Worm (Caenorhabditis elegans) whole organism, L2 larva: ENCODE data around the gene clec-222.

Experiments used
- C34F6.9 ChIP-seq: fragments of 150-350 bp; optimal IDR thresholded peaks from 2 replicates; lab custom pipeline; 2014; ENCODE audit warnings: missing biosample characterization, missing genetic modification characterization
- F13H6.1 ChIP-seq: sonication (generic microtip); optimal IDR thresholded peaks from 2 replicates; lab custom pipeline; 2016; ENCODE audit warnings: missing genetic modification characterization, missing compliant biosample characterization
- R02D3.7 ChIP-seq: fragments of 150-350 bp; optimal IDR thresholded peaks from 2 replicates; lab custom pipeline; 2014; ENCODE audit warnings: missing biosample characterization, missing genetic modification characterization
- Y55F3AM.14 ChIP-seq: fragments of 200-800 bp; sonication (Bioruptor generic); optimal IDR thresholded peaks from 2 replicates; lab custom pipeline; 2018; ENCODE audit warnings: mild to moderate bottlenecking, missing genetic modification characterization, missing compliant biosample characterization
- ZK546.5 ChIP-seq: sonication (generic microtip); optimal IDR thresholded peaks from 2 replicates; lab custom pipeline; 2017; ENCODE audit warnings: missing biosample characterization, missing genetic modification characterization
- alr-1 ChIP-seq: fragments of 150-350 bp; optimal IDR thresholded peaks from 2 replicates; lab custom pipeline; 2014; ENCODE audit warnings: missing biosample characterization, missing genetic modification characterization
- aly-2 ChIP-seq: fragments of 150-350 bp; optimal IDR thresholded peaks from 2 replicates; lab custom pipeline; 2014; ENCODE audit warnings: missing biosample characterization, missing genetic modification characterization
- ama-1 ChIP-seq: fragments of 150-350 bp; optimal IDR thresholded peaks from 2 replicates; lab custom pipeline; 2018; ENCODE audit warnings: inconsistent platforms
- blmp-1 ChIP-seq: sonication (generic microtip); optimal IDR thresholded peaks from 2 replicates; lab custom pipeline; 2017; ENCODE audit warnings: missing genetic modification characterization, mild to moderate bottlenecking, missing compliant biosample characterization, antibody characterized with exemption, moderate library complexity; ENCODE audit not compliant: insufficient read depth
- ceh-16 ChIP-seq: fragments of 150-350 bp; optimal IDR thresholded peaks from 2 replicates; lab custom pipeline; 2014; ENCODE audit warnings: missing biosample characterization, missing genetic modification characterization
- ceh-82 ChIP-seq: fragments of 150-350 bp; optimal IDR thresholded peaks from 2 replicates; lab custom pipeline; 2014; ENCODE audit warnings: missing biosample characterization, missing genetic modification characterization
- crh-2 ChIP-seq: sonication (generic microtip); optimal IDR thresholded peaks from 2 replicates; lab custom pipeline; 2017; ENCODE audit warnings: missing biosample characterization, missing genetic modification characterization
- dmd-4 ChIP-seq: sonication (generic microtip); optimal IDR thresholded peaks from 2 replicates; lab custom pipeline; 2017; ENCODE audit warnings: missing biosample characterization, missing genetic modification characterization
- egl-27 ChIP-seq: sonication (generic microtip); optimal IDR thresholded peaks from 3 replicates; lab custom pipeline; 2017; ENCODE audit warnings: missing biosample characterization, missing genetic modification reagents, missing genetic modification characterization
- elt-1 ChIP-seq: fragments of 150-350 bp; optimal IDR thresholded peaks from 2 replicates; lab custom pipeline; 2014; ENCODE audit warnings: missing biosample characterization, missing genetic modification characterization
- elt-3 ChIP-seq: sonication (generic microtip); optimal IDR thresholded peaks from 2 replicates; lab custom pipeline; 2017; ENCODE audit warnings: missing biosample characterization, missing genetic modification characterization
- fos-1 ChIP-seq: fragments of 150-350 bp; optimal IDR thresholded peaks from 2 replicates; lab custom pipeline; 2014; ENCODE audit warnings: missing biosample characterization, missing genetic modification characterization
- gmeb-1 ChIP-seq: fragments of 150-350 bp; optimal IDR thresholded peaks from 2 replicates; lab custom pipeline; 2014; ENCODE audit warnings: missing biosample characterization, missing genetic modification characterization
- lin-11 ChIP-seq: fragments of 150-350 bp; sonication (generic microtip); optimal IDR thresholded peaks from 2 replicates; lab custom pipeline; 2014; ENCODE audit warnings: missing biosample characterization, missing genetic modification characterization, inconsistent platforms, mixed read lengths
- lin-13 ChIP-seq: fragments of 150-350 bp; optimal IDR thresholded peaks from 2 replicates; lab custom pipeline; 2014; ENCODE audit warnings: missing biosample characterization, missing genetic modification reagents, missing genetic modification characterization
- lin-39 ChIP-seq: fragments of 150-350 bp; optimal IDR thresholded peaks from 2 replicates; lab custom pipeline; 2014; ENCODE audit warnings: missing biosample characterization, missing genetic modification reagents, missing genetic modification characterization
- lsy-2 ChIP-seq, 2 experiments: fragments of 150-350 bp in 1 of 2; sonication (generic microtip) in 1 of 2; optimal IDR thresholded peaks; 2 replicates each; lab custom pipeline; 2014 to 2017; ENCODE audit warnings: missing biosample characterization in 2 of 2, missing genetic modification characterization in 2 of 2
- mab-5 ChIP-seq: fragments of 150-350 bp; optimal IDR thresholded peaks from 2 replicates; lab custom pipeline; 2014; ENCODE audit warnings: missing biosample characterization, missing genetic modification characterization
- mbf-1 ChIP-seq: sonication (generic microtip); optimal IDR thresholded peaks from 2 replicates; lab custom pipeline; 2017; ENCODE audit warnings: missing biosample characterization, missing genetic modification characterization
- mdl-1 ChIP-seq, 2 experiments: fragments of 150-350 bp in 1 of 2; sonication (generic microtip) in 1 of 2; optimal IDR thresholded peaks; 2 replicates each; lab custom pipeline; 2017; ENCODE audit warnings: missing biosample characterization in 2 of 2, missing genetic modification characterization in 2 of 2
- nhr-10 ChIP-seq: sonication (generic microtip); optimal IDR thresholded peaks from 2 replicates; lab custom pipeline; 2017; ENCODE audit warnings: missing biosample characterization, missing genetic modification characterization
- nhr-11 ChIP-seq: fragments of 150-350 bp; optimal IDR thresholded peaks from 2 replicates; lab custom pipeline; 2014; ENCODE audit warnings: missing biosample characterization, missing genetic modification characterization
- nhr-12 ChIP-seq: fragments of 150-350 bp; optimal IDR thresholded peaks from 2 replicates; lab custom pipeline; 2014; ENCODE audit warnings: missing biosample characterization, missing genetic modification characterization
- nhr-129 ChIP-seq: fragments of 150-350 bp; optimal IDR thresholded peaks from 2 replicates; lab custom pipeline; 2014; ENCODE audit warnings: missing biosample characterization, missing genetic modification characterization
- nhr-21 ChIP-seq: fragments of 150-350 bp; optimal IDR thresholded peaks from 2 replicates; lab custom pipeline; 2014; ENCODE audit warnings: missing biosample characterization, missing genetic modification characterization
- nhr-23 ChIP-seq: fragments of 150-350 bp; optimal IDR thresholded peaks from 2 replicates; lab custom pipeline; 2014; ENCODE audit warnings: missing biosample characterization, missing genetic modification reagents, missing genetic modification characterization
- nhr-237 ChIP-seq: fragments of 150-350 bp; optimal IDR thresholded peaks from 2 replicates; lab custom pipeline; 2014; ENCODE audit warnings: missing biosample characterization, missing genetic modification characterization
- nhr-25 ChIP-seq: fragments of 150-350 bp; sonication (generic microtip); optimal IDR thresholded peaks from 3 replicates; lab custom pipeline; 2014; ENCODE audit warnings: missing biosample characterization, missing genetic modification characterization
- nhr-6 ChIP-seq: fragments of 150-350 bp; optimal IDR thresholded peaks from 2 replicates; lab custom pipeline; 2014; ENCODE audit warnings: missing biosample characterization, missing genetic modification characterization
- nhr-77 ChIP-seq: fragments of 150-350 bp; optimal IDR thresholded peaks from 2 replicates; lab custom pipeline; 2014; ENCODE audit warnings: missing biosample characterization, missing genetic modification characterization
- peb-1 ChIP-seq: fragments of 150-350 bp; optimal IDR thresholded peaks from 2 replicates; lab custom pipeline; 2014; ENCODE audit warnings: missing biosample characterization, missing genetic modification characterization
- sem-4 ChIP-seq: fragments of 150-350 bp; optimal IDR thresholded peaks from 2 replicates; lab custom pipeline; 2014; ENCODE audit warnings: missing biosample characterization, missing genetic modification reagents, missing genetic modification characterization
- skn-1 ChIP-seq: sonication (generic microtip); optimal IDR thresholded peaks from 2 replicates; lab custom pipeline; 2017; ENCODE audit warnings: missing biosample characterization, missing genetic modification characterization
- sma-3 ChIP-seq: sonication (generic microtip); optimal IDR thresholded peaks from 2 replicates; lab custom pipeline; 2016; ENCODE audit warnings: missing genetic modification reagents, missing genetic modification characterization, missing compliant biosample characterization
- sma-9 ChIP-seq, 2 experiments: fragments of 150-350 bp in 1 of 2; sonication (generic microtip) in 1 of 2; optimal IDR thresholded peaks; 2 replicates each; lab custom pipeline; 2014 to 2016; ENCODE audit warnings: missing genetic modification characterization in 2 of 2, mild to moderate bottlenecking in 1 of 2, missing biosample characterization in 1 of 2, missing compliant biosample characterization in 1 of 2, missing genetic modification reagents in 1 of 2, moderate library complexity in 1 of 2
- snpc-4 ChIP-seq: fragments of 150-350 bp; optimal IDR thresholded peaks from 2 replicates; lab custom pipeline; 2014; ENCODE audit warnings: missing biosample characterization, missing genetic modification characterization
- unc-39 ChIP-seq: fragments of 150-350 bp; optimal IDR thresholded peaks from 2 replicates; lab custom pipeline; 2014; ENCODE audit warnings: missing biosample characterization, missing genetic modification characterization
- unc-55 ChIP-seq: fragments of 150-350 bp; sonication (generic microtip); optimal IDR thresholded peaks from 3 replicates; lab custom pipeline; 2014; ENCODE audit warnings: missing biosample characterization, missing genetic modification reagents, missing genetic modification characterization
- unc-62 ChIP-seq: fragments of 150-350 bp; optimal IDR thresholded peaks from 2 replicates; lab custom pipeline; 2014; ENCODE audit warnings: missing biosample characterization, missing genetic modification reagents, missing genetic modification characterization
- zag-1 ChIP-seq: fragments of 150-350 bp; optimal IDR thresholded peaks from 2 replicates; lab custom pipeline; 2014; ENCODE audit warnings: missing biosample characterization, missing genetic modification characterization
- ztf-1 ChIP-seq: fragments of 200-800 bp; sonication (Bioruptor generic); conservative IDR thresholded peaks from 2 replicates; pipeline ENCODE4 v1.3.6; 2022; ENCODE audit warnings: missing genetic modification characterization, missing compliant biosample characterization
- ztf-11 ChIP-seq: sonication (generic microtip); optimal IDR thresholded peaks from 2 replicates; lab custom pipeline; 2017; ENCODE audit warnings: missing biosample characterization, missing genetic modification characterization
- ztf-4 ChIP-seq: fragments of 150-350 bp; optimal IDR thresholded peaks from 2 replicates; lab custom pipeline; 2014; ENCODE audit warnings: missing biosample characterization, missing genetic modification characterization

clec-222 gene

DNA sequence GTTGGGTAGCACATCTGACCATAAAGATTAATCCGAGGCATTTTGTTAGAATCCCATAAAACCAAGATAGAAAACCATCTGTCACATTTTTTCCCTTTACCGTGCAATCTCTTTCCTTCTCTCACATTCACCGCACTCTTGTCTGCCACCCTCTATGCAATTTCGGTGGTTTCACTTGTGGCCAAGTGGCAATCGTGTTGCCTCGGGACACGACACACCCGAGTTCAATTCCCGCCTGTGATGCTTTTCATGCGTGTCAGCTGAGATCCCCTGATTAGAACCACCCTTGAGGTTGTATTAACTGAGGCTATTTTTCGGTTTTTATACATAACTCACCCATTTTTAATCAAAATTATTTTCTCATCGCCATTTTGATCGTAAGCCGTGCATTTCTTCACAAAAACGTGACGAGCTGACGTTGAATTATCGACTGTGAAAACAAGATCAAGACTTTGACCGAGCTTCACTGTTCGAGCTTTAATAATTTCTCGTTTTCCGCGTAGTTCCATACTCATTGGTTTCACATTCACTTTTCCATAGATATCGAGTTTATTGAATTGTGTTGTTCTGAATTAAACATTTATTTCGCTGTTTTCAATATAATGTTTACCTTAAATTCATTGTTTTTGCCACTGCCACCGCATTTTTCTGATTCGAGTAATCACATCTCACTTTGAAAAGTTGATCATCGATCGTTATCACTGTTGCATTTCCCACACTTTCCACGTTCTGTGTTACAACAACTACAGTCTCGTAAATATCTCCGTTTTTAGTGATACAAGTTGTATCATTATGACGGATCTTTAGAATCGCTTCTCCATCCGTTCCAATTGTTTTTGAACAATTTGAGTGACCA, 43.1 kb downstream of the clec-222 start:
- TF ChIP-seq dmd-4 (tag; lab: Kevin White, UChicago), result no peak
- TF ChIP-seq nhr-23, result no peak
- TF ChIP-seq mab-5 (tag; lab: Kevin White, UChicago), result peak; percentile 53
- no peak for TF ChIP-seq ama-1
- TF ChIP-seq crh-2 (tag; lab: Kevin White, UChicago), result peak; percentile 91
- TF ChIP-seq C34F6.9 (tag; lab: Kevin White, UChicago), result peak; percentile 46
- TF ChIP-seq blmp-1 (tag; lab: Kevin White, UChicago), result no peak
- peak; percentile 92 for TF ChIP-seq nhr-129 (tag; lab: Kevin White, UChicago)
- peak; percentile 44 for TF ChIP-seq ceh-16
- no peak for TF ChIP-seq aly-2 (tag; lab: Kevin White, UChicago)
- TF ChIP-seq nhr-11 (tag; lab: Kevin White, UChicago), result peak; percentile 78
- TF ChIP-seq sma-9 (GFP tag; optimal IDR thresholded peaks at IDR 0.05; lab: Kevin White, UChicago), result peak; percentile 82
- no peak for TF ChIP-seq sma-9 (tag; optimal IDR thresholded peaks at IDR 0.05; lab: Kevin White, UChicago)
- TF ChIP-seq fos-1 (tag; lab: Kevin White, UChicago), result peak; percentile 76
- TF ChIP-seq ztf-4 (tag; lab: Kevin White, UChicago), result peak; percentile 64
- TF ChIP-seq gmeb-1 (tag; lab: Kevin White, UChicago), result peak; percentile 77
- peak; percentile 62 to 67 for TF ChIP-seq lsy-2 (tag; optimal IDR thresholded peaks at IDR 0.05; lab: Kevin White, UChicago)
- no peak for TF ChIP-seq nhr-10 (tag; lab: Kevin White, UChicago)
- peak; percentile 61 for TF ChIP-seq sem-4 (tag; lab: Kevin White, UChicago)
- TF ChIP-seq nhr-25 (tag; lab: Kevin White, UChicago), result peak; percentile 79
- peak; percentile 92 for TF ChIP-seq F13H6.1
- TF ChIP-seq mdl-1 (tag; optimal IDR thresholded peaks at IDR 0.05; lab: Kevin White, UChicago), result peak in 1 of 2 experiments; percentile 6
- TF ChIP-seq nhr-21 (tag; lab: Kevin White, UChicago), result peak; percentile 76
- TF ChIP-seq ztf-11 (tag; lab: Kevin White, UChicago), result peak; percentile 21
- peak; percentile 71 for TF ChIP-seq lin-13 (GFP tag; lab: Kevin White, UChicago)
- TF ChIP-seq mbf-1 (tag; lab: Kevin White, UChicago), result peak; percentile 32
- peak; percentile 84 for TF ChIP-seq lin-11 (tag; lab: Kevin White, UChicago)
- no peak for TF ChIP-seq nhr-12 (tag; lab: Kevin White, UChicago)
- 0 out of 2 replicates have a peak, but pooled peaks have one; percentile 72 for TF ChIP-seq ztf-1 (GFP tag; lab: Robert Waterston, UW)
- no peak for TF ChIP-seq lin-39 (tag; lab: Kevin White, UChicago)
- TF ChIP-seq unc-55, result no peak
- peak; percentile 64 for TF ChIP-seq egl-27 (tag; lab: Kevin White, UChicago)
- no peak for TF ChIP-seq skn-1 (tag; lab: Kevin White, UChicago)
- TF ChIP-seq unc-39 (tag; lab: Kevin White, UChicago), result no peak
- TF ChIP-seq Y55F3AM.14 (GFP tag; lab: Kevin White, UChicago), result peak; percentile 85
- peak; percentile 81 for TF ChIP-seq sma-3
- no peak for TF ChIP-seq R02D3.7 (tag; lab: Kevin White, UChicago)
- TF ChIP-seq elt-3, result peak; percentile 23
- TF ChIP-seq ZK546.5 (tag; lab: Kevin White, UChicago), result no peak
- TF ChIP-seq ceh-82 (tag; lab: Kevin White, UChicago), result peak; percentile 40
- no peak for TF ChIP-seq nhr-6 (tag; lab: Kevin White, UChicago)
- no peak for TF ChIP-seq peb-1
- no peak for TF ChIP-seq nhr-77
- no peak for TF ChIP-seq unc-62
- TF ChIP-seq elt-1, result no peak
- TF ChIP-seq snpc-4 (tag; lab: Kevin White, UChicago), result peak; percentile 59
- TF ChIP-seq zag-1, result peak; percentile 9
- no peak for TF ChIP-seq alr-1 (tag; lab: Kevin White, UChicago)
- TF ChIP-seq nhr-237 (tag; lab: Kevin White, UChicago), result no peak
